Worm (Caenorhabditis elegans) whole organism, L4/young adult: ENCODE results near the gene gadr-3.

Experiments used
- W03F9.2 ChIP-seq: fragments of 150-350 bp; optimal IDR thresholded peaks from 2 replicates; lab custom pipeline; 2014; ENCODE audit warnings: missing biosample characterization, missing genetic modification characterization
- dao-5 ChIP-seq: sonication (generic microtip); optimal IDR thresholded peaks from 2 replicates; lab custom pipeline; 2016; ENCODE audit warnings: missing genotype, missing genetic modification characterization, moderate library complexity, missing compliant biosample characterization
- him-1 ChIP-seq: sonication (generic microtip); optimal IDR thresholded peaks from 2 replicates; lab custom pipeline; 2016; ENCODE audit warnings: missing genotype, missing genetic modification reagents, missing genetic modification characterization, missing compliant biosample characterization

DNA sequence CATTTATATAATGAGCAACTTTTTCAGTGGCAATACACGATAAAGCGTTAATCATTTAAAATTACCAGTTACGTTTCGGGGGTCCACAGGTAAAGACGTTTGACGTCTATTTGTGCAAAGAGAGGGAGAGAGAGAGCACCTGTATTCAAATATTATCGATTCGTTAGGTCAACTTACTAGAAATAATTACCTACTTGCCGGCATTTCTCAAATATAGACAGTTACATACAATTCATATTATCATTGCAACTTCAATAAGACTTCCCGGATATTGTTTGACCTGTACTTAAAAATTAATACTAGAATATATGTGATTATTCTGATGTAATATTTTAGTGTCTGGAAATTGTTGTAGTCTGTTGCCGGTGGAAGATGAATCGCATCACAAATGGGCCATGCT lies at the start of gene gadr-3:
- no peak for TF ChIP-seq dao-5 (tag; lab: Kevin White, UChicago)
- TF ChIP-seq him-1 (tag; lab: Kevin White, UChicago), result no peak
- no peak for TF ChIP-seq W03F9.2 (tag; lab: Kevin White, UChicago)
